Worm (Caenorhabditis elegans): ENCODE measurements around the gene swt-6.

The swt-6 gene

ce11 chrV:13915390-13915789 lies 38.8 kb upstream of the swt-6 start, which contains the start of gene gcy-32:
TSS of gene gcy-32 (minus strand) at chrV:13915490.
- TF ChIP-seq mcd-1 (GFP tag; IDR thresholded peaks at IDR 0.05) (no peak), mel-28 (tag; optimal IDR thresholded peaks at IDR 0.05; ENCODE audit: borderline replicate concordance) (no peak), lag-1 (GFP tag; IDR thresholded peaks at IDR 0.05) (no peak), rpc-1 (optimal IDR thresholded peaks at IDR 0.05) (no peak), rpc-1 (tag; optimal IDR thresholded peaks at IDR 0.05) (no peak), aptf-3 (GFP tag; IDR thresholded peaks at IDR 0.05) (no peak), mxl-1 (tag; optimal IDR thresholded peaks at IDR 0.05) (no peak), lin-35 (GFP tag; optimal IDR thresholded peaks at IDR 0.05) (no peak), rec-8 (tag; optimal IDR thresholded peaks at IDR 0.05) (no peak), hmg-20 (GFP tag; IDR thresholded peaks at IDR 0.05) (no peak), nhr-120 (GFP tag; IDR thresholded peaks at IDR 0.05) (no peak), ztf-28 (GFP tag; IDR thresholded peaks at IDR 0.05) (no peak), attf-6 (GFP tag; IDR thresholded peaks at IDR 0.05) (no peak), ztf-25 (GFP tag; IDR thresholded peaks at IDR 0.05) (no peak), F39B2.1 (GFP tag; IDR thresholded peaks at IDR 0.05) (no peak)

DNA sequence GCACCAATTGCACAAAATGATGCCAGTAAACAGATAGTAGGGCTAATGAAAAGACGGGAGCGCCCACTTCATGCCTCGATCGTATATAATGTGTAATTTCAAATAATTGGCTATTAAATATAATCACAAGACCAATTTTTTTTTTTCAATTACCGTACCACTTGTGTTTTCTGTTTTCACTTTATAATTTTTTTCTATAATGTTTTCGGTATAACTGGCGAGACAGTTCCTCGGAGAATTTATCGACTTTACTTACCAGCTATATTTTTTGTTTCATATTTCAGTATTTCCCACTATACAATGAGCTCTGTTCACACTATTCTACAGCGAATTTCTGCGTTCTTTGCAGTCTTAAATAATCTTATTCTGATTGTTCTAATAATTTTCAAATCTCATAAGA lies 38.0 kb upstream of the swt-6 start, which contains the start of gene str-252:
Gene str-252, plus strand, starts transcription at position 301 of the 400 bp plus-strand sequence.
- TF ChIP-seq ceh-91 (GFP tag; IDR thresholded peaks at IDR 0.05): no peak
- TF ChIP-seq ztf-22 (GFP tag; optimal IDR thresholded peaks at IDR 0.05): no peak
- TF ChIP-seq lin-26 (GFP tag; IDR thresholded peaks at IDR 0.05): no peak
- no peak for TF ChIP-seq somi-1 (GFP tag; optimal IDR thresholded peaks at IDR 0.05)
- TF ChIP-seq bed-1 (GFP tag; IDR thresholded peaks at IDR 0.05): no peak
- TF ChIP-seq unc-62 (GFP tag; optimal IDR thresholded peaks at IDR 0.05): no peak
- no peak for TF ChIP-seq ceh-79 (tag; optimal IDR thresholded peaks at IDR 0.05)
- no peak for TF ChIP-seq gei-17 (GFP tag; optimal IDR thresholded peaks at IDR 0.05)
- TF ChIP-seq dpl-1 (GFP tag; optimal IDR thresholded peaks at IDR 0.05): no peak
- TF ChIP-seq ccch-3 (GFP tag; optimal IDR thresholded peaks at IDR 0.05): no peak

ce11 chrV:13918341-13918740 lies 35.8 kb upstream of the swt-6 start, which contains the start of gene str-250:
TSS of gene str-250 (plus strand) at chrV:13918641.
- no peak for TF ChIP-seq ztf-22 (GFP tag; optimal IDR thresholded peaks at IDR 0.05)
- no peak for TF ChIP-seq Y67H2A.10 (GFP tag; conservative IDR thresholded peaks at IDR 0.05)
- no peak for TF ChIP-seq lin-54 (GFP tag; optimal IDR thresholded peaks at IDR 0.05)
- TF ChIP-seq lsy-27 (tag; optimal IDR thresholded peaks at IDR 0.05; ENCODE audit: borderline replicate concordance, insufficient read depth): no peak
- TF ChIP-seq egl-44 (GFP tag; IDR thresholded peaks at IDR 0.05): no peak
- TF ChIP-seq F57C9.4 (tag; optimal IDR thresholded peaks at IDR 0.05): no peak
- no peak for TF ChIP-seq ccch-3 (GFP tag; optimal IDR thresholded peaks at IDR 0.05)
- no peak for TF ChIP-seq F39B2.1 (GFP tag; IDR thresholded peaks at IDR 0.05)
- TF ChIP-seq hmg-20 (GFP tag; IDR thresholded peaks at IDR 0.05): no peak
- no peak for TF ChIP-seq F23B12.7 (tag; optimal IDR thresholded peaks at IDR 0.05; ENCODE audit: insufficient read depth)
- no peak for TF ChIP-seq dpff-1 (tag; optimal IDR thresholded peaks at IDR 0.05)
- TF ChIP-seq F55B11.4 (tag; optimal IDR thresholded peaks at IDR 0.05; ENCODE audit: borderline replicate concordance, insufficient read depth): no peak
- no peak for TF ChIP-seq ZK185.1 (tag; optimal IDR thresholded peaks at IDR 0.05; ENCODE audit: poor library complexity, severe bottlenecking)
- no peak for TF ChIP-seq him-1 (tag; optimal IDR thresholded peaks at IDR 0.05)
- no peak for TF ChIP-seq mel-28 (tag; optimal IDR thresholded peaks at IDR 0.05; ENCODE audit: borderline replicate concordance)
- no peak for TF ChIP-seq hlh-12 (tag; optimal IDR thresholded peaks at IDR 0.05)

All from whole organism, young adult.